Worm (Caenorhabditis elegans): Measurements from ENCODE around the gene nspc-16.

nspc-16 gene

DNA sequence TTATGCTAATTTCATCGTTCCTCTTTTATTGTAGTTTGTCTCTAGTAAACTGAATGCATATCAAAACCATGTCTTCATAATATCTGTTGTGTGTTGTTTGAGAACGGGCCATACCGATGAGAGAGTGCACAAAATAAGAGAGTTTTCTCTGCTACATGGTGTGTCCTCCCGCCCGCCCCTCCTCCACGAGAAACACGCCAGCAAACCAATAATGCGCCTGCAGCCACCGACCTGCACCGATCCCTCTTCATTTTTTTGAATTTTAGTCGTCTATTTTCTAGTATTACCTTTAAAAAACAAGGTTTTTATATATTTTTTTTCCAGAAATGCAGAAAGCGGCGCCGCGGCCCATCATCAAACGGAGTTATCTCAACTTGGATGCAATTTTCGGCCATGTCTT is 43.1 kb upstream of the nspc-16 start, which contains the start of gene gfi-3 (continued):
- TF ChIP-seq zip-4 (GFP tag; optimal IDR thresholded peaks at IDR 0.05) (peak; percentile 51), ceh-88 (GFP tag; IDR thresholded peaks at IDR 0.05) (0 out of 2 replicates have a peak, but pooled peaks have one; percentile 14), tbx-2 (tag; optimal IDR thresholded peaks at IDR 0.05) (peak; percentile 89), F16B12.6 (tag; optimal IDR thresholded peaks at IDR 0.05) (peak; percentile 33), ztf-4 (tag; optimal IDR thresholded peaks at IDR 0.05) (peak; percentile 57), ceh-8 (GFP tag; optimal IDR thresholded peaks at IDR 0.05) (peak; percentile 7), xbp-1 (tag; optimal IDR thresholded peaks at IDR 0.05) (peak; percentile 81), vab-15 (tag; optimal IDR thresholded peaks at IDR 0.05) (no peak), lin-35 (GFP tag; optimal IDR thresholded peaks at IDR 0.05) (peak; percentile 72 to 86), isw-1 (GFP tag; IDR thresholded peaks at IDR 0.05) (peak; percentile 64), nhr-12 (tag; optimal IDR thresholded peaks at IDR 0.05) (no peak), alr-1 (tag; optimal IDR thresholded peaks at IDR 0.05; ENCODE audit: borderline replicate concordance) (no peak), lin-14 (GFP tag; optimal IDR thresholded peaks at IDR 0.05) (peak; percentile 94), swsn-7 (tag; optimal IDR thresholded peaks at IDR 0.05) (peak; percentile 93), nhr-20 (tag; optimal IDR thresholded peaks at IDR 0.05) (peak; percentile 91), ceh-82 (tag; optimal IDR thresholded peaks at IDR 0.05) (peak; percentile 73 to 80 (median 79)), aha-1 (tag; optimal IDR thresholded peaks at IDR 0.05) (peak; percentile 42), irx-1 (tag; optimal IDR thresholded peaks at IDR 0.05) (peak; percentile 72), dpl-1 (GFP tag; optimal IDR thresholded peaks at IDR 0.05) (peak; percentile 68 to 79 (median 74)), fkh-10 (GFP tag; optimal IDR thresholded peaks at IDR 0.05) (peak; percentile 6), ets-5 (GFP tag; IDR thresholded peaks at IDR 0.05) (no peak), mdl-1 (tag; optimal IDR thresholded peaks at IDR 0.05) (peak in 1 of 2 experiments; percentile 63), rnt-1 (tag; optimal IDR thresholded peaks at IDR 0.05) (peak; percentile 91), sox-4 (tag; optimal IDR thresholded peaks at IDR 0.05) (peak; percentile 42), egl-27 (tag; optimal IDR thresholded peaks at IDR 0.05) (no peak), mef-2 (tag; optimal IDR thresholded peaks at IDR 0.05) (no peak), elt-3 (tag; optimal IDR thresholded peaks at IDR 0.05) (peak in 3 of 6 experiments; percentile 7 to 74 (median 43)), mep-1 (tag; optimal IDR thresholded peaks at IDR 0.05) (peak; percentile 75), unc-130 (tag; optimal IDR thresholded peaks at IDR 0.05) (peak; percentile 51), unc-30 (tag; optimal IDR thresholded peaks at IDR 0.05) (no peak), lir-3 (tag; optimal IDR thresholded peaks at IDR 0.05; ENCODE audit: poor library complexity) (peak; percentile 44), nhr-77 (tag; optimal IDR thresholded peaks at IDR 0.05) (peak; percentile 65), pax-3 (tag; optimal IDR thresholded peaks at IDR 0.05) (peak; percentile 49), Y116A8C.19 (tag; optimal IDR thresholded peaks at IDR 0.05; ENCODE audit: borderline replicate concordance) (no peak), fkh-4 (tag; optimal IDR thresholded peaks at IDR 0.05; ENCODE audit: borderline replicate concordance) (peak; percentile 17), ces-1 (GFP tag; optimal IDR thresholded peaks at IDR 0.05) (no peak), elt-2 (tag; optimal IDR thresholded peaks at IDR 0.05) (peak; percentile 45), nhr-85 (tag) (peak; percentile 92), fkh-8 (tag; optimal IDR thresholded peaks at IDR 0.05) (peak; percentile 49), hlh-17 (GFP tag; optimal IDR thresholded peaks at IDR 0.05; ENCODE audit: borderline replicate concordance) (no peak), nhr-237 (tag; optimal IDR thresholded peaks at IDR 0.05) (no peak), lin-13 (GFP tag; optimal IDR thresholded peaks at IDR 0.05) (peak; percentile 85), skn-1 (tag; optimal IDR thresholded peaks at IDR 0.05) (peak; percentile 60), efl-3 (GFP tag; optimal IDR thresholded peaks at IDR 0.05) (no peak), nhr-28 (tag; optimal IDR thresholded peaks at IDR 0.05) (no peak), snu-23 (GFP tag; optimal IDR thresholded peaks at IDR 0.05) (peak; percentile 88)
